Worm (Caenorhabditis elegans): ENCODE measurements around the gene Y62H9A.14.

Y62H9A.14 gene

DNA sequence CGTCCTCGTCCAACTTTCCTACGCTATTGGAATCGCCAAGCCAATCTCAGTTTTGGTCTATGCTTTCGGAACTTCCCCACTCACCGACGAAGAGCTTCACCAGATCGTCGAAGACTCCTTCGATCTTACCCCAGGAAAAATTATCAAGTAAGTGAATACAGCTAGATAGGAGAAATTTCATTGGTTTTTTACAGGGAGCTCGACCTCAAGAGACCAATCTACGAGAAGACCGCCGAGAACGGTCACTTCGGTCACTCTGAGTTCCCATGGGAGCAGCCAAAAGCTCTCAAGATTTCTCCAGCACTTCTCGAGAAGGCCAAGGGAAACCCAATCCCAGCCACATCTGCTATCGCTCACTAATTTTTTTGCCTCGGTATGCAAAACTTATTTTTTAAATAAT is 46.0 kb downstream of the Y62H9A.14 start:
- TF ChIP-seq him-1 (tag; optimal IDR thresholded peaks at IDR 0.05) (no peak), W03F9.2 (tag; optimal IDR thresholded peaks at IDR 0.05) (no peak), dao-5 (tag; optimal IDR thresholded peaks at IDR 0.05) (no peak)

DNA sequence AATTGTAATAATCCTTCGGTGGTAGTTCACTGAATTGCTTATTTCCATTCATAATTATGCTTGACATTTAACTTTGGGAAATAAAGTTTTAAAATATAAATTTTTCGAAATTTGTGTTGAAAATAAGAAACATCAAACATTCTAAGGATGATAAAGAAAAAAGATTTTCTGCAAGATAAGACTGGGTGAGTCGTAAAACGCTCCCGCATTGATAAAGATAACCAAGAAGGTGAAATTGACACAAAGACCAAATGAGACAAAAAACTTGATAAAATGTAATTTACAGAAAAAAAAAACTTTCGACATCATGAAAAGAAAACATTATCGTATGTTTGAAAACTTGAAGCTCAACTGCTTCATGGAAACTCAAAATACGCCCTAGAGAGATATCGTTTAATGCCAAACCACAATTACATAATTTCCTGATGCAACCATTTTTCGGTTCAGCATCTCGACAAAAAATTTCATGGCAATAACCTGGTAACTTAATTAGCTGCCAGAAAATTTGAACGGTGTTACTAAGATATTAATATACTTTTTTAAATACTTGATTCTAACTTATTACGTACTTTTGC is 47.1 kb downstream of the Y62H9A.14 start:
- TF ChIP-seq him-1 (tag; optimal IDR thresholded peaks at IDR 0.05) (no peak), W03F9.2 (tag; optimal IDR thresholded peaks at IDR 0.05) (no peak), dao-5 (tag; optimal IDR thresholded peaks at IDR 0.05) (no peak)

DNA sequence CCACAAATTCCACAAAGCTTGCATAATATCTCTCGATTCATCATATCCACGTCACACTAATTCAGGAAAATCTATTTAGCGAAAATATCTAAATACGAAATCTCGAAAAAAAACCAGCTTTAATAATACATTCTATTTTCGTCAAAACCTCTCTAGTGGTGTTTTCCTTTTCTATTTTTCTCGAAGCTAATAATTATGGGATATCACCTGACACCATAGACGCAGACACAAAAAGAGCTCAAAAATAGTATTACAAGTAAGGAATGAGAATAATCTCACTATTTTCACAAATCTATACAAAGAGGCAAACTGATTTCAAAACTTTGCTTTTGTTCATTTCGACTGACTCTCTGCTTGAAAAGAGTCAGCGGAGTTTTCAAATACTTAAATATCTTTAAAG is 48.1 kb downstream of the Y62H9A.14 start:
- TF ChIP-seq W03F9.2 (tag; optimal IDR thresholded peaks at IDR 0.05) (no peak), him-1 (tag; optimal IDR thresholded peaks at IDR 0.05) (no peak), dao-5 (tag; optimal IDR thresholded peaks at IDR 0.05) (no peak)

- TF ChIP-seq W03F9.2 (tag; optimal IDR thresholded peaks at IDR 0.05) (no peak), him-1 (tag; optimal IDR thresholded peaks at IDR 0.05) (no peak), dao-5 (tag; optimal IDR thresholded peaks at IDR 0.05) (no peak)
Observed at ce11 chrX:11969554-11969953, 48.5 kb downstream of the Y62H9A.14 start.

- TF ChIP-seq him-1 (tag; optimal IDR thresholded peaks at IDR 0.05): no peak
- no peak for TF ChIP-seq W03F9.2 (tag; optimal IDR thresholded peaks at IDR 0.05)
- no peak for TF ChIP-seq dao-5 (tag; optimal IDR thresholded peaks at IDR 0.05)
Observed at ce11 chrX:11971323-11971722, 50.3 kb downstream of the Y62H9A.14 start.

Measured in whole organism, L4/young adult.